Fruit fly (Drosophila melanogaster): ENCODE results near the gene crok.

DNA sequence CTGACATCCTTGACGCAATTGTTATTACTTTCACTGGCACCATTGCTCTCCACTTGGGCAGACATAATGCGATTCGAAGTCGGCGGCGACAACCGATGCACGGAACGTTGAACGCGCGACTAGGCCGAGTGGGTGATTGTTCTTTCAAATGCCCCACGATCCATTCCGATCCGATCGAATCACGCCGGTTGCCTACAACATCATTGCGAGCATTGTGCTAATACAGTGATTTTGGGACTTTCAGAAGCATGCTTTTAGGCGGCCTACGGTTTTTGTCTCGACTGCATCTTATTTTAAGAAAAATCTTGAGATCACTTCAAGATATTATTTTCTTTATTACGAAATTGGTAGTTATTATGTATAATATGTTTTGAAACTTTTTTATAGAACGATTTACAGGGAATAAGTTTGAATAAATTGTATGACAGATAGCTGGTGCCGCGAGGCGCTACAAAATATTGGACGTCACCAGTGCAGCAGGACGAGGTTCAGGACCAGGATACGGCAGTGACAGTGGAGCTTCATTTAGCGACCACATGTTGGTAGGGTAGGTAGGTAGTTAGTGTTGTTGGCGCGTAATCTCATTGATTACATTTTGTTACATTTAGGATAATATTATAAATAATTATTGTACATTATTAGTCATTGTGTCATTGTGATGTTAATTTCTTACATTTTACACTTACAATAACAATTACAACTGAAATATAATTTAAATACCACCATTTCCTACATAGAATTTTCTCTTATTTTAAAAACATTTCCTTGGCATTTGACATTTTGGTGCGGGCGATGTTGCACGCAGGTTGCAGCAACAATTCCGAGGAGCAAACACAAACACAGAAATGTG, 39.3 kb upstream of the crok start, which contains the start of gene rho-6:
- TF ChIP-seq CG42726 (GFP tag; IDR thresholded peaks at IDR 0.05; ENCODE audit: partially characterized antibody) = no peak
- no peak for TF ChIP-seq Bgb (GFP tag; IDR thresholded peaks at IDR 0.05; ENCODE audit: partially characterized antibody)
- no peak for TF ChIP-seq corto (GFP tag; optimal IDR thresholded peaks at IDR 0.05)
- no peak for TF ChIP-seq ssp (GFP tag; IDR thresholded peaks at IDR 0.05)
- no peak for TF ChIP-seq Blimp-1 (GFP tag; optimal IDR thresholded peaks at IDR 0.05)
- TF ChIP-seq CG6689 (GFP tag; IDR thresholded peaks at IDR 0.05) = no peak
- TF ChIP-seq CG33213 (GFP tag; optimal IDR thresholded peaks at IDR 0.05) = no peak
- no peak for TF ChIP-seq NC2β (GFP tag; optimal IDR thresholded peaks at IDR 0.05)
- no peak for TF ChIP-seq oc (tag; optimal IDR thresholded peaks at IDR 0.05)
- no peak for TF ChIP-seq so (GFP tag; IDR thresholded peaks at IDR 0.05)
- TF ChIP-seq Spps (tag; optimal IDR thresholded peaks at IDR 0.05) = no peak
- TF ChIP-seq psq (GFP tag; optimal IDR thresholded peaks at IDR 0.05) = no peak

Measured in whole organism, embryonic.